Fruit fly (Drosophila melanogaster) whole organism, embryonic: ENCODE data around the gene pico.

Experiments used
- Bteb2 ChIP-seq: fragments of 200-800 bp; sonication (Bioruptor generic); optimal IDR thresholded peaks from 2 replicates; lab custom pipeline; 2016; ENCODE audit warnings: missing biosample characterization, missing genetic modification characterization
- CG10366 ChIP-seq: fragments of 200-800 bp; sonication (Bioruptor generic); IDR thresholded peaks from 2 replicates; pipeline ENCODE4 v1.3.6; 2022; ENCODE audit warnings: missing biosample characterization, missing genetic modification characterization
- CG10979 ChIP-seq: fragments of 200-800 bp; sonication (Bioruptor generic); optimal IDR thresholded peaks from 2 replicates; lab custom pipeline; 2018; ENCODE audit warnings: missing biosample characterization, mild to moderate bottlenecking, missing genetic modification characterization, moderate library complexity
- CG11398 ChIP-seq: fragments of 200-800 bp; sonication (Bioruptor generic); optimal IDR thresholded peaks from 2 replicates; lab custom pipeline; 2016; ENCODE audit warnings: missing biosample characterization, missing genetic modification characterization
- CG13775 ChIP-seq: fragments of 200-800 bp; sonication (Bioruptor generic); optimal IDR thresholded peaks from 3 replicates; lab custom pipeline; 2017; ENCODE audit warnings: missing biosample characterization, mild to moderate bottlenecking, missing genetic modification characterization
- CG15479 ChIP-seq: fragments of 200-800 bp; sonication (Bioruptor generic); optimal IDR thresholded peaks from 3 replicates; lab custom pipeline; 2019; ENCODE audit warnings: missing biosample characterization, mild to moderate bottlenecking, missing genetic modification characterization, moderate library complexity
- CG2202 ChIP-seq: fragments of 200-800 bp; sonication (Bioruptor generic); optimal IDR thresholded peaks from 2 replicates; lab custom pipeline; 2018; ENCODE audit warnings: missing biosample characterization, mild to moderate bottlenecking, missing genetic modification characterization
- CG2889 ChIP-seq: fragments of 200-800 bp; sonication (Bioruptor generic); IDR thresholded peaks from 3 replicates; pipeline ENCODE4 v1.3.6; 2022; ENCODE audit warnings: missing biosample characterization, missing genetic modification characterization
- CG30431 ChIP-seq: fragments of 200-800 bp; sonication (Bioruptor generic); optimal IDR thresholded peaks from 2 replicates; lab custom pipeline; 2017; ENCODE audit warnings: missing biosample characterization, missing genetic modification characterization
- CG3163 ChIP-seq: fragments of 200-800 bp; sonication (Bioruptor generic); optimal IDR thresholded peaks from 3 replicates; lab custom pipeline; 2016; ENCODE audit warnings: missing biosample characterization, missing genetic modification characterization
- CG3838 ChIP-seq: fragments of 200-800 bp; sonication (Bioruptor generic); optimal IDR thresholded peaks from 3 replicates; lab custom pipeline; 2016; ENCODE audit warnings: missing biosample characterization, missing genetic modification characterization
- CG5180 ChIP-seq: fragments of 200-800 bp; sonication (Bioruptor generic); optimal IDR thresholded peaks from 3 replicates; lab custom pipeline; 2017; ENCODE audit warnings: missing biosample characterization, missing genetic modification characterization, mild to moderate bottlenecking, moderate library complexity, missing genetic modification reagents
- CG6791 ChIP-seq: fragments of 200-800 bp; sonication (Bioruptor generic); IDR thresholded peaks from 3 replicates; pipeline ENCODE4 v1.3.6; 2022; ENCODE audit warnings: missing biosample characterization, missing genetic modification characterization; ENCODE audit not compliant: partially characterized antibody
- CG7928 ChIP-seq: fragments of 200-800 bp; sonication (Bioruptor generic); optimal IDR thresholded peaks from 2 replicates; lab custom pipeline; 2017; ENCODE audit warnings: missing biosample characterization, mild to moderate bottlenecking, missing genetic modification characterization
- CG8359 ChIP-seq: fragments of 200-800 bp; sonication (Bioruptor generic); optimal IDR thresholded peaks from 2 replicates; lab custom pipeline; 2017; ENCODE audit warnings: missing biosample characterization, mild to moderate bottlenecking, missing genetic modification characterization, borderline replicate concordance
- Dad ChIP-seq: fragments of 200-800 bp; sonication (Bioruptor generic); optimal IDR thresholded peaks from 3 replicates; lab custom pipeline; 2016; ENCODE audit warnings: missing biosample characterization, missing genetic modification characterization
- Dip2 ChIP-seq: fragments of 200-800 bp; sonication (Bioruptor generic); IDR thresholded peaks from 2 replicates; pipeline ENCODE4 v1.3.6; 2022; ENCODE audit warnings: missing biosample characterization, missing genetic modification characterization
- E2f1 ChIP-seq: fragments of 200-800 bp; sonication (Bioruptor generic); IDR thresholded peaks from 2 replicates; pipeline ENCODE4 v1.3.6; 2022; ENCODE audit warnings: missing biosample characterization, missing genetic modification characterization
- HHEX ChIP-seq: fragments of 200-800 bp; sonication (Bioruptor generic); optimal IDR thresholded peaks from 3 replicates; lab custom pipeline; 2017; ENCODE audit warnings: missing biosample characterization, mild to moderate bottlenecking, missing genetic modification characterization, missing genetic modification reagents
- HLH54F ChIP-seq: fragments of 200-800 bp; sonication (Bioruptor generic); optimal IDR thresholded peaks from 3 replicates; lab custom pipeline; 2016; ENCODE audit warnings: missing biosample characterization, missing genetic modification characterization
- Jarid2 ChIP-seq: fragments of 200-800 bp; sonication (Bioruptor generic); optimal IDR thresholded peaks from 3 replicates; lab custom pipeline; 2017; ENCODE audit warnings: mild to moderate bottlenecking, missing biosample characterization, missing genetic modification reagents, missing genetic modification characterization
- MBD-R2 ChIP-seq: fragments of 200-800 bp; sonication (Bioruptor generic); IDR thresholded peaks from 2 replicates; pipeline ENCODE4 v1.3.6; 2022; ENCODE audit warnings: missing biosample characterization, missing genetic modification characterization
- MESR4 ChIP-seq: fragments of 200-800 bp; sonication (Bioruptor generic); optimal IDR thresholded peaks from 2 replicates; lab custom pipeline; 2018; ENCODE audit warnings: missing biosample characterization, mild to moderate bottlenecking, missing genetic modification characterization, moderate library complexity
- Max ChIP-seq: fragments of 200-800 bp; sonication (Bioruptor generic); optimal IDR thresholded peaks from 2 replicates; lab custom pipeline; 2016; ENCODE audit warnings: missing biosample characterization, mild to moderate bottlenecking, missing genetic modification characterization
- Mes4 ChIP-seq: fragments of 200-800 bp; sonication (Bioruptor generic); optimal IDR thresholded peaks from 2 replicates; lab custom pipeline; 2016; ENCODE audit warnings: missing biosample characterization, missing genetic modification characterization
- NfI ChIP-seq: fragments of 200-800 bp; sonication (Bioruptor generic); optimal IDR thresholded peaks from 3 replicates; lab custom pipeline; 2018; ENCODE audit warnings: missing biosample characterization, mild to moderate bottlenecking, missing genetic modification characterization, moderate library complexity
- Opbp ChIP-seq: fragments of 200-800 bp; sonication (Bioruptor generic); IDR thresholded peaks from 3 replicates; pipeline ENCODE4 v1.3.6; 2022; ENCODE audit warnings: missing biosample characterization, missing genetic modification characterization; ENCODE audit not compliant: partially characterized antibody
- Ptx1 ChIP-seq: fragments of 200-800 bp; sonication (Bioruptor generic); IDR thresholded peaks from 2 replicates; pipeline ENCODE4 v1.3.6; 2022; ENCODE audit warnings: missing biosample characterization, missing genetic modification characterization
- Rfx ChIP-seq: fragments of 200-800 bp; sonication (Bioruptor generic); IDR thresholded peaks from 2 replicates; pipeline ENCODE4 v1.3.6; 2022; ENCODE audit warnings: missing biosample characterization, missing genetic modification characterization
- Scr ChIP-seq: fragments of 200-800 bp; sonication (Bioruptor generic); IDR thresholded peaks from 2 replicates; pipeline ENCODE4 v1.3.6; 2022; ENCODE audit warnings: missing biosample characterization, missing genetic modification characterization; ENCODE audit not compliant: partially characterized antibody
- Spps ChIP-seq: fragments of 200-800 bp; sonication (Bioruptor generic); optimal IDR thresholded peaks from 2 replicates; lab custom pipeline; 2018; ENCODE audit warnings: missing biosample characterization, mild to moderate bottlenecking, missing genetic modification characterization
- Ssrp ChIP-seq: fragments of 200-800 bp; sonication (Bioruptor generic); optimal IDR thresholded peaks from 2 replicates; lab custom pipeline; 2018; ENCODE audit warnings: missing biosample characterization, mild to moderate bottlenecking, missing genetic modification characterization, moderate library complexity
- Vsx1 ChIP-seq: fragments of 200-800 bp; sonication (Bioruptor generic); optimal IDR thresholded peaks from 2 replicates; lab custom pipeline; 2017; ENCODE audit warnings: missing biosample characterization, mild to moderate bottlenecking, missing genetic modification characterization, missing genetic modification reagents
- Xbp1 ChIP-seq: fragments of 200-800 bp; sonication (Bioruptor generic); optimal IDR thresholded peaks from 3 replicates; lab custom pipeline; 2016; ENCODE audit warnings: missing biosample characterization, mild to moderate bottlenecking, missing genetic modification characterization
- ac ChIP-seq: fragments of 200-800 bp; sonication (Bioruptor generic); optimal IDR thresholded peaks from 3 replicates; lab custom pipeline; 2017; ENCODE audit warnings: missing biosample characterization, mild to moderate bottlenecking, missing genetic modification characterization
- cad ChIP-seq: fragments of >200 bp; optimal IDR thresholded peaks from 2 replicates; lab custom pipeline; 2017; ENCODE audit warnings: missing biosample characterization, missing genetic modification characterization
- chif ChIP-seq, 2 experiments: fragments of 200-800 bp; sonication (Bioruptor generic); optimal IDR thresholded peaks; 3 replicates each; lab custom pipeline; 2016; ENCODE audit warnings: missing biosample characterization in 2 of 2, missing genetic modification characterization in 2 of 2
- ems ChIP-seq: fragments of 200-800 bp; sonication (Bioruptor generic); optimal IDR thresholded peaks from 3 replicates; lab custom pipeline; 2016; ENCODE audit warnings: missing biosample characterization, missing genetic modification characterization
- ewg ChIP-seq: fragments of 200-800 bp; sonication (Bioruptor generic); optimal IDR thresholded peaks from 3 replicates; lab custom pipeline; 2017; ENCODE audit warnings: mild to moderate bottlenecking, missing biosample characterization, missing genetic modification reagents, missing genetic modification characterization
- ftz-f1 ChIP-seq: fragments of 200-800 bp; sonication (Bioruptor generic); optimal IDR thresholded peaks from 2 replicates; lab custom pipeline; 2016; ENCODE audit warnings: missing biosample characterization, missing genetic modification characterization
- grn ChIP-seq: fragments of 200-800 bp; sonication (Bioruptor generic); optimal IDR thresholded peaks from 3 replicates; lab custom pipeline; 2017; ENCODE audit warnings: missing biosample characterization, missing genetic modification characterization
- inv ChIP-seq: fragments of 200-800 bp; sonication (Bioruptor generic); IDR thresholded peaks from 2 replicates; pipeline ENCODE4 v1.3.6; 2022; ENCODE audit warnings: missing biosample characterization, missing genetic modification characterization; ENCODE audit not compliant: partially characterized antibody
- lola ChIP-seq, 3 experiments: fragments of >200 bp in 2 of 3; fragments of 200-800 bp in 1 of 3; sonication (Bioruptor generic) in 1 of 3; optimal IDR thresholded peaks; 2 replicates each; lab custom pipeline; 2017 to 2019; ENCODE audit warnings: missing biosample characterization in 3 of 3, missing genetic modification characterization in 3 of 3, mild to moderate bottlenecking in 1 of 3, moderate library complexity in 1 of 3
- nerfin-2 ChIP-seq: fragments of 200-800 bp; sonication (Bioruptor generic); IDR thresholded peaks from 2 replicates; pipeline ENCODE4 v1.3.6; 2022; ENCODE audit warnings: missing biosample characterization, missing genetic modification characterization; ENCODE audit not compliant: partially characterized antibody
- p53 ChIP-seq: fragments of 200-800 bp; sonication (Bioruptor generic); optimal IDR thresholded peaks from 2 replicates; lab custom pipeline; 2016; ENCODE audit warnings: missing biosample characterization, missing genetic modification characterization
- row ChIP-seq: fragments of 200-800 bp; sonication (Bioruptor generic); IDR thresholded peaks from 3 replicates; pipeline ENCODE4 v1.3.6; 2022; ENCODE audit warnings: missing biosample characterization, missing genetic modification characterization
- shn ChIP-seq: fragments of 200-800 bp; sonication (Bioruptor generic); optimal IDR thresholded peaks from 3 replicates; lab custom pipeline; 2016; ENCODE audit warnings: missing biosample characterization, missing genetic modification characterization
- slbo ChIP-seq: fragments of 200-800 bp; sonication (Bioruptor generic); IDR thresholded peaks from 2 replicates; pipeline ENCODE4 v1.3.6; 2022; ENCODE audit warnings: missing biosample characterization, missing genetic modification characterization
- trem ChIP-seq: fragments of 200-800 bp; optimal IDR thresholded peaks from 3 replicates; lab custom pipeline; 2019; ENCODE audit warnings: missing biosample characterization, mild to moderate bottlenecking, missing genetic modification characterization, moderate library complexity
- tx ChIP-seq: fragments of 200-800 bp; sonication (Bioruptor generic); optimal IDR thresholded peaks from 2 replicates; lab custom pipeline; 2016; ENCODE audit warnings: missing biosample characterization, missing genetic modification characterization
- zf30C ChIP-seq: fragments of 200-800 bp; sonication (Bioruptor generic); optimal IDR thresholded peaks from 3 replicates; lab custom pipeline; 2018; ENCODE audit warnings: missing biosample characterization, mild to moderate bottlenecking, missing genetic modification characterization

Gene pico

dm6 chrX:19851989-19852307, at the start of gene pico, which contains the start of gene Nup205 (continued):
- TF ChIP-seq p53 (peak; percentile 47), cad (GFP tag; lab: Kevin White, UChicago) (no peak), Xbp1 (GFP tag; lab: Kevin White, UChicago) (peak; percentile 42), trem (tag; lab: Kevin White, UChicago) (peak; percentile 67), CG2889 (GFP tag; lab: Robert Waterston, UW) (no peak), CG3838 (GFP tag; lab: Kevin White, UChicago) (no peak), Jarid2 (no peak), Dip2 (GFP tag; lab: Robert Waterston, UW) (no peak), shn (GFP tag; lab: Kevin White, UChicago) (peak; percentile 29), MESR4 (peak; percentile 65), Dad (peak; percentile 63), CG13775 (GFP tag; lab: Kevin White, UChicago) (peak; percentile 15), HHEX (GFP tag; lab: Kevin White, UChicago) (no peak), zf30C (GFP tag; lab: Kevin White, UChicago) (no peak), Bteb2 (peak; percentile 25), grn (peak; percentile 64), HLH54F (peak; percentile 42), lola (GFP tag; optimal IDR thresholded peaks at IDR 0.05; lab: Kevin White, UChicago) (no peak), CG2202 (tag; lab: Kevin White, UChicago) (no peak), CG8359 (no peak), CG30431 (GFP tag; lab: Kevin White, UChicago) (no peak), ewg (GFP tag; lab: Kevin White, UChicago) (peak; percentile 48), Scr (peak; percentile 68), ftz-f1 (GFP tag; lab: Kevin White, UChicago) (peak; percentile 62), CG5180 (GFP tag; lab: Kevin White, UChicago) (peak; percentile 61), CG15479 (GFP tag; lab: Kevin White, UChicago) (no peak), tx (GFP tag; lab: Kevin White, UChicago) (peak; percentile 2), row (peak; percentile 46; the same call in 2 of the 3 replicates), Mes4 (GFP tag; lab: Kevin White, UChicago) (peak; percentile 26), ems (peak; percentile 45), CG7928 (GFP tag; lab: Kevin White, UChicago) (peak; percentile 97), Ssrp (tag; lab: Kevin White, UChicago) (no peak), CG10366 (GFP tag; lab: Robert Waterston, UW) (no peak), inv (peak; percentile 54; the same call in 1 of the 2 replicates), nerfin-2 (GFP tag; lab: Robert Waterston, UW) (peak; percentile 49), Spps (tag; lab: Kevin White, UChicago) (no peak), slbo (GFP tag; lab: Robert Waterston, UW) (peak; percentile 26; the same call in 1 of the 2 replicates), MBD-R2 (peak; percentile 95), CG3163 (GFP tag; lab: Kevin White, UChicago) (peak; percentile 23), Opbp (GFP tag; lab: Robert Waterston, UW) (peak; percentile 87), chif (GFP tag; optimal IDR thresholded peaks at IDR 0.05; lab: Kevin White, UChicago) (peak in 1 of 2 experiments; percentile 57), CG11398 (GFP tag; lab: Kevin White, UChicago) (peak; percentile 23), CG6791 (GFP tag; lab: Robert Waterston, UW) (peak; percentile 86), E2f1 (GFP tag; lab: Robert Waterston, UW) (0 out of 2 replicates have a peak, but pooled peaks have one; percentile 37), NfI (GFP tag; lab: Kevin White, UChicago) (peak; percentile 8), Vsx1 (no peak), Max (GFP tag; lab: Kevin White, UChicago) (peak; percentile 10), ac (no peak), Rfx (GFP tag; lab: Robert Waterston, UW) (peak; percentile 50), CG10979 (tag; lab: Kevin White, UChicago) (no peak), Ptx1 (GFP tag; lab: Robert Waterston, UW) (no peak)
